Worm (Caenorhabditis elegans) whole organism, mixed stage, embryonic: ENCODE measurements around the gene ttr-41.

ENCODE experiments used
- M03D4.4 ChIP-seq: sonication (generic microtip); optimal IDR thresholded peaks from 2 replicates; lab custom pipeline; 2017; ENCODE audit warnings: mild to moderate bottlenecking, missing genetic modification characterization, missing compliant biosample characterization
- elt-1 ChIP-seq: sonication (generic microtip); optimal IDR thresholded peaks from 2 replicates; lab custom pipeline; 2017; ENCODE audit warnings: missing genetic modification characterization, mild to moderate bottlenecking, missing compliant biosample characterization, antibody characterized with exemption, moderate library complexity, borderline replicate concordance; ENCODE audit not compliant: insufficient read depth
- elt-3 ChIP-seq: fragments of 150-350 bp; optimal IDR thresholded peaks from 2 replicates; lab custom pipeline; 2014; ENCODE audit warnings: missing biosample characterization, missing genetic modification characterization
- ham-2 ChIP-seq: fragments of 200-800 bp; sonication (Bioruptor generic); optimal IDR thresholded peaks from 2 replicates; lab custom pipeline; 2018; ENCODE audit warnings: mild to moderate bottlenecking, missing genetic modification characterization, missing compliant biosample characterization
- lsy-2 ChIP-seq: fragments of 150-350 bp; optimal IDR thresholded peaks from 2 replicates; lab custom pipeline; 2014; ENCODE audit warnings: missing biosample characterization, missing genetic modification characterization
- nhr-237 ChIP-seq: fragments of 150-350 bp; optimal IDR thresholded peaks from 2 replicates; lab custom pipeline; 2014; ENCODE audit warnings: missing biosample characterization, missing genetic modification characterization
- nhr-28 ChIP-seq: fragments of 150-350 bp; optimal IDR thresholded peaks from 2 replicates; lab custom pipeline; 2014; ENCODE audit warnings: missing biosample characterization, missing genetic modification characterization
- nhr-76 ChIP-seq: sonication (generic microtip); optimal IDR thresholded peaks from 2 replicates; lab custom pipeline; 2017; ENCODE audit warnings: missing biosample characterization, missing genetic modification characterization
- sem-2 ChIP-seq: fragments of 200-800 bp; sonication (Bioruptor generic); optimal IDR thresholded peaks from 2 replicates; lab custom pipeline; 2018; ENCODE audit warnings: mild to moderate bottlenecking, missing genetic modification characterization, missing compliant biosample characterization
- snpc-4 ChIP-seq: fragments of 150-350 bp; optimal IDR thresholded peaks from 2 replicates; lab custom pipeline; 2014; ENCODE audit warnings: missing biosample characterization, missing genetic modification characterization
- unc-39 ChIP-seq: fragments of 150-350 bp; optimal IDR thresholded peaks from 2 replicates; lab custom pipeline; 2014; ENCODE audit warnings: missing biosample characterization, missing genetic modification characterization
- unc-62 ChIP-seq: fragments of 150-350 bp; optimal IDR thresholded peaks from 2 replicates; lab custom pipeline; 2014; ENCODE audit warnings: missing biosample characterization, missing genetic modification reagents, missing genetic modification characterization
- zip-8 ChIP-seq: fragments of 150-350 bp; optimal IDR thresholded peaks from 2 replicates; lab custom pipeline; 2014; ENCODE audit warnings: missing biosample characterization, missing genetic modification characterization
- ztf-11 ChIP-seq: fragments of 150-350 bp; optimal IDR thresholded peaks from 2 replicates; lab custom pipeline; 2014; ENCODE audit warnings: missing biosample characterization, missing genetic modification characterization

DNA sequence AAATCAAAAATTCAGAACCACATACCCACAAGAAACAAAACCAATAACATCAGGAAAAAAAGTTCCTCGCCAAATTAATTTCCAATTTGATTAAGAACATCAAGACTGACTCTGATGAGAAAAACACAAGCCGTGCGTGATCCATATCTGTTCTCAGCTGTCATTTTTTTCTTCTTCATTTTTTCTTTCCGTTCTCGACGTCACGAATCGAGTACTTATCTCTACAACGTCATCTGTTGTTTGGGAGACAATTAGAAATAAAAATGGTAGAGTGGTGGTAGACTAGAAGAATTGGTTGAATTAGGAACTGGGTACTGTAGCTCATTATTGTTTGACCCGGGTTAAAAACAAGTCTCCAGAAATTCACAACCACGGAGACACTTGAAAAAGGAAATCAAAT is 33.4 kb upstream of the ttr-41 start:
- no peak for TF ChIP-seq ztf-11 (tag; lab: Kevin White, UChicago)
- no peak for TF ChIP-seq zip-8
- no peak for TF ChIP-seq unc-62
- no peak for TF ChIP-seq snpc-4 (tag; lab: Kevin White, UChicago)
- TF ChIP-seq lsy-2 = no peak
- no peak for TF ChIP-seq unc-39 (tag; lab: Kevin White, UChicago)
- TF ChIP-seq M03D4.4 = no peak
- no peak for TF ChIP-seq ham-2 (GFP tag; lab: Kevin White, UChicago)
- TF ChIP-seq elt-1 (tag; lab: Kevin White, UChicago) = no peak
- no peak for TF ChIP-seq nhr-237 (tag; lab: Kevin White, UChicago)
- no peak for TF ChIP-seq sem-2 (GFP tag; lab: Kevin White, UChicago)
- no peak for TF ChIP-seq nhr-28 (tag; lab: Kevin White, UChicago)
- TF ChIP-seq elt-3 = no peak
- no peak for TF ChIP-seq nhr-76 (tag; lab: Kevin White, UChicago)
